Worm (Caenorhabditis elegans): Measurements from ENCODE around the gene acly-1.

DNA sequence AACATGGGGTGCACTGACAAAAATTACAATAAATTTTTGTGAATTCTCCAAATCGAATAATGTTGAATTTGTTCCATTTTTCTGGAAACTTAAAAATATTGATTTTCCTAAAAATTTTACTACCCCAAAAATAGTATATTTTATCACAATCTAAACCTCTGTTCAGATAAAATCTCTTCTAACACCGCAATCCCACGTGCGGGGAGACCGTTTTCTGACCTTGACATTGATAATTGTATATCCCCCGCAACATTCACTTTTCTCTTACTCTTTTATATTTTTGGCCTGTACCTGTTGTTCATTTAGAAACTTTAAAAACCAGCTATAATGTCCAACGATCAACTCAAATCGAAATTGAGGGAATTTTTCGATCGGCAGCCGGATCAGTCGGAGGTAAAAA, 20.5 kb upstream of the acly-1 start, which contains the start of gene D1005.2:
- no peak for TF ChIP-seq alr-1 (tag; optimal IDR thresholded peaks at IDR 0.05)
- TF ChIP-seq sma-9 (GFP tag; optimal IDR thresholded peaks at IDR 0.05): peak; percentile 69
- no peak for TF ChIP-seq sma-9 (tag; optimal IDR thresholded peaks at IDR 0.05)
- TF ChIP-seq elt-1 (tag; optimal IDR thresholded peaks at IDR 0.05): no peak
- no peak for TF ChIP-seq skn-1 (tag; optimal IDR thresholded peaks at IDR 0.05)
- TF ChIP-seq ztf-1 (GFP tag; conservative IDR thresholded peaks at IDR 0.05): no peak
- no peak for TF ChIP-seq unc-39 (tag; optimal IDR thresholded peaks at IDR 0.05)
- no peak for TF ChIP-seq nhr-237 (tag; optimal IDR thresholded peaks at IDR 0.05)
- TF ChIP-seq elt-3 (tag; optimal IDR thresholded peaks at IDR 0.05): no peak
- no peak for TF ChIP-seq ztf-11 (tag; optimal IDR thresholded peaks at IDR 0.05)

Data from whole organism, L2 larva.